Worm (Caenorhabditis elegans) whole organism, L3 larva: ENCODE measurements around the gene W09H1.1.

Experiments
- R02D3.7 ChIP-seq: fragments of 150-350 bp; optimal IDR thresholded peaks from 2 replicates; lab custom pipeline; 2014; ENCODE audit warnings: missing biosample characterization, missing genetic modification characterization
- fkh-10 ChIP-seq: sonication (generic microtip); optimal IDR thresholded peaks from 2 replicates; lab custom pipeline; 2017; ENCODE audit warnings: missing biosample characterization, missing genetic modification reagents, missing genetic modification characterization
- pqm-1 ChIP-seq: fragments of 150-350 bp; optimal IDR thresholded peaks from 2 replicates; lab custom pipeline; 2017; ENCODE audit warnings: missing biosample characterization, missing genetic modification characterization, inconsistent platforms
- sea-2 ChIP-seq: fragments of 150-350 bp; sonication (generic microtip); optimal IDR thresholded peaks from 4 replicates; lab custom pipeline; 2014; ENCODE audit warnings: missing biosample characterization, missing genetic modification reagents, missing genetic modification characterization
- tbx-2 ChIP-seq: sonication (generic microtip); optimal IDR thresholded peaks from 2 replicates; lab custom pipeline; 2016; ENCODE audit warnings: mild to moderate bottlenecking, missing genetic modification characterization, missing compliant biosample characterization

- TF ChIP-seq fkh-10 (GFP tag; lab: Kevin White, UChicago) (no peak), pqm-1 (tag; lab: Kevin White, UChicago) (no peak), R02D3.7 (tag; lab: Kevin White, UChicago) (no peak), tbx-2 (no peak), sea-2 (GFP tag; lab: Kevin White, UChicago) (no peak)
Observed at ce11 chrII:13163009-13163408, 18.4 kb downstream of the W09H1.1 start.
